Worm (Caenorhabditis elegans): ENCODE data around the gene fipr-13.

The fipr-13 gene

ce11 chrV:10064221-10064620 is at the start of gene fipr-13:
Gene fipr-13 (plus strand): TSS chrV:10064521.
- TF ChIP-seq aly-2 (tag; optimal IDR thresholded peaks at IDR 0.05) = no peak
- no peak for TF ChIP-seq fos-1 (tag; optimal IDR thresholded peaks at IDR 0.05)
- no peak for TF ChIP-seq pha-4 (tag; optimal IDR thresholded peaks at IDR 0.05)
- TF ChIP-seq R02D3.7 (tag; optimal IDR thresholded peaks at IDR 0.05) = no peak
- TF ChIP-seq lin-39 (tag; optimal IDR thresholded peaks at IDR 0.05) = no peak
- TF ChIP-seq zag-1 (tag; optimal IDR thresholded peaks at IDR 0.05) = no peak
- TF ChIP-seq snpc-4 (tag; optimal IDR thresholded peaks at IDR 0.05) = no peak
- no peak for TF ChIP-seq jun-1 (tag; optimal IDR thresholded peaks at IDR 0.05)
- no peak for TF ChIP-seq elt-3 (tag; optimal IDR thresholded peaks at IDR 0.05)
- TF ChIP-seq nhr-28 (tag; optimal IDR thresholded peaks at IDR 0.05) = no peak
- TF ChIP-seq elt-2 (tag; optimal IDR thresholded peaks at IDR 0.05) = no peak
- no peak for TF ChIP-seq nhr-237 (tag; optimal IDR thresholded peaks at IDR 0.05)
- TF ChIP-seq tbx-2 (tag; optimal IDR thresholded peaks at IDR 0.05) = no peak
- TF ChIP-seq mml-1 (tag; optimal IDR thresholded peaks at IDR 0.05) = no peak
- no peak for TF ChIP-seq unc-39 (tag; optimal IDR thresholded peaks at IDR 0.05)
- TF ChIP-seq nhr-77 (tag; optimal IDR thresholded peaks at IDR 0.05) = no peak

- TF ChIP-seq egl-27 (tag; optimal IDR thresholded peaks at IDR 0.05) = no peak
- no peak for TF ChIP-seq fkh-10 (GFP tag; optimal IDR thresholded peaks at IDR 0.05)
- TF ChIP-seq nhr-11 (tag; optimal IDR thresholded peaks at IDR 0.05) = no peak
- no peak for TF ChIP-seq ZK546.5 (tag; optimal IDR thresholded peaks at IDR 0.05)
- no peak for TF ChIP-seq nhr-237 (tag; optimal IDR thresholded peaks at IDR 0.05)
- TF ChIP-seq mml-1 (tag; optimal IDR thresholded peaks at IDR 0.05) = no peak
- TF ChIP-seq hmg-11 (tag; optimal IDR thresholded peaks at IDR 0.05) = no peak
- no peak for TF ChIP-seq elt-2 (tag; optimal IDR thresholded peaks at IDR 0.05)
- TF ChIP-seq nhr-76 (tag; optimal IDR thresholded peaks at IDR 0.05) = no peak
- TF ChIP-seq snpc-4 (tag; optimal IDR thresholded peaks at IDR 0.05) = no peak
- TF ChIP-seq pha-4 (tag; optimal IDR thresholded peaks at IDR 0.05) = no peak
- TF ChIP-seq ceh-16 (tag; optimal IDR thresholded peaks at IDR 0.05) = no peak
- no peak for TF ChIP-seq skn-1 (tag; optimal IDR thresholded peaks at IDR 0.05)
- no peak for TF ChIP-seq nhr-43 (tag; optimal IDR thresholded peaks at IDR 0.05; ENCODE audit: poor library complexity, severe bottlenecking)
- TF ChIP-seq ceh-82 (tag; optimal IDR thresholded peaks at IDR 0.05) = no peak
These were observed 46.0 kb upstream of the fipr-13 start for ce11 chrV:10018291-10018690.

ce11 chrV:10019083-10019624 is 45.2 kb upstream of the fipr-13 start:
- TF ChIP-seq nhr-23 (tag; optimal IDR thresholded peaks at IDR 0.05) (no peak), elt-2 (tag; optimal IDR thresholded peaks at IDR 0.05) (no peak), aly-2 (tag; optimal IDR thresholded peaks at IDR 0.05) (no peak), daf-12 (tag; optimal IDR thresholded peaks at IDR 0.05) (no peak), nfya-1 (tag; optimal IDR thresholded peaks at IDR 0.05; ENCODE audit: insufficient read depth) (no peak), lin-15B (tag; optimal IDR thresholded peaks at IDR 0.05) (no peak), ceh-82 (tag; optimal IDR thresholded peaks at IDR 0.05) (no peak), fkh-2 (tag; optimal IDR thresholded peaks at IDR 0.05) (no peak), tbx-2 (tag; optimal IDR thresholded peaks at IDR 0.05) (no peak), elt-1 (tag; optimal IDR thresholded peaks at IDR 0.05) (no peak)

ce11 chrV:10019934-10020333 is 44.4 kb upstream of the fipr-13 start:
- TF ChIP-seq nhr-12 (tag; optimal IDR thresholded peaks at IDR 0.05) (no peak), elt-3 (tag; optimal IDR thresholded peaks at IDR 0.05) (no peak), nhr-77 (tag; optimal IDR thresholded peaks at IDR 0.05) (no peak), elt-1 (tag; optimal IDR thresholded peaks at IDR 0.05) (no peak), hmg-11 (tag; optimal IDR thresholded peaks at IDR 0.05) (no peak), egl-5 (tag; optimal IDR thresholded peaks at IDR 0.05) (no peak), egl-27 (tag; optimal IDR thresholded peaks at IDR 0.05) (no peak), ceh-28 (tag; optimal IDR thresholded peaks at IDR 0.05) (no peak), nhr-11 (tag; optimal IDR thresholded peaks at IDR 0.05) (no peak), nhr-25 (tag; optimal IDR thresholded peaks at IDR 0.05) (no peak), nhr-237 (tag; optimal IDR thresholded peaks at IDR 0.05) (no peak), ztf-11 (tag; optimal IDR thresholded peaks at IDR 0.05) (no peak), nhr-76 (tag; optimal IDR thresholded peaks at IDR 0.05) (no peak), ZK546.5 (tag; optimal IDR thresholded peaks at IDR 0.05) (no peak), mdl-1 (tag; optimal IDR thresholded peaks at IDR 0.05) (peak; percentile 46), snpc-4 (tag; optimal IDR thresholded peaks at IDR 0.05) (no peak), jun-1 (tag; optimal IDR thresholded peaks at IDR 0.05) (no peak), aly-2 (tag; optimal IDR thresholded peaks at IDR 0.05) (no peak), pha-4 (tag; optimal IDR thresholded peaks at IDR 0.05) (peak; percentile 94), nhr-67 (tag; optimal IDR thresholded peaks at IDR 0.05) (no peak), fos-1 (tag; optimal IDR thresholded peaks at IDR 0.05) (no peak), nhr-43 (tag; optimal IDR thresholded peaks at IDR 0.05; ENCODE audit: poor library complexity, severe bottlenecking) (no peak), ama-1 (optimal IDR thresholded peaks at IDR 0.05) (no peak), lsy-12 (tag; optimal IDR thresholded peaks at IDR 0.05) (no peak), nhr-23 (tag; optimal IDR thresholded peaks at IDR 0.05) (no peak), lin-39 (tag; optimal IDR thresholded peaks at IDR 0.05) (peak; percentile 36), nfya-1 (tag; optimal IDR thresholded peaks at IDR 0.05; ENCODE audit: insufficient read depth) (peak; percentile 26), zag-1 (tag; optimal IDR thresholded peaks at IDR 0.05) (no peak), mml-1 (tag; optimal IDR thresholded peaks at IDR 0.05) (no peak), fkh-10 (GFP tag; optimal IDR thresholded peaks at IDR 0.05) (no peak), ceh-82 (tag; optimal IDR thresholded peaks at IDR 0.05) (no peak)
